Worm (Caenorhabditis elegans): ENCODE results near the gene srv-29.
A peak's percentile ranks its signal among the peaks of the same experiment; 100 is the strongest.
"Not testable (repeated sequence)": the region's sequence is repeated elsewhere in the genome, so short reads cannot be mapped to it uniquely, and the experiment has no call there.

Gene srv-29

DNA sequence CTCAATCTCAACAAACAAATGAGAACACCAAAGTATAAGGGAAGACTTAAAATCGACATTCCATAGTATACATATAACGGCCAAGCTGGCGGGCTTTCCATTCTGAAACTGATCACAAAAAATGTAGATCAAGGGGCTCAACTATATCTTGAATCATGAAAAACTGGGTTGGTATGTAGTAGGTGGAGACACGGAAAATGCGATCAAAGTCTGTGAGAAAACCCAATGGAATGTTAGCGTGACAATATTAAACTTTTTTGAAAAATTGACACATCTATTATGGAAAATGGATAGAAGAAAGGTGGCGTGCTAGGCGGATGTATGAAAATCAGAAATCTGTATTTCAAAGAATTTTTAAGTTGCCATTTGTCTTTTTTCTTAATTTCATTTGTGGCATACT, 3.2 kb downstream of the srv-29 start, which contains the start of gene srv-28:
Gene srv-28 (minus strand): TSS at position 101 of the 400 bp plus-strand sequence.
- TF ChIP-seq ama-1 (optimal IDR thresholded peaks at IDR 0.05): no peak
- no peak for TF ChIP-seq nhr-11 (tag; optimal IDR thresholded peaks at IDR 0.05)
- TF ChIP-seq lin-15B (tag; optimal IDR thresholded peaks at IDR 0.05): no peak
- TF ChIP-seq nhr-28 (tag; optimal IDR thresholded peaks at IDR 0.05): no peak
- no peak for TF ChIP-seq daf-12 (tag; optimal IDR thresholded peaks at IDR 0.05)
- no peak for TF ChIP-seq unc-62 (GFP tag; optimal IDR thresholded peaks at IDR 0.05)
- no peak for TF ChIP-seq mml-1 (tag; optimal IDR thresholded peaks at IDR 0.05)

- no peak for TF ChIP-seq elt-2 (tag; optimal IDR thresholded peaks at IDR 0.05)
- TF ChIP-seq daf-12 (tag; optimal IDR thresholded peaks at IDR 0.05): no peak
- no peak for TF ChIP-seq R02D3.7 (tag; optimal IDR thresholded peaks at IDR 0.05)
- no peak for TF ChIP-seq tbx-2 (tag; optimal IDR thresholded peaks at IDR 0.05)
- no peak for TF ChIP-seq mdl-1 (tag; optimal IDR thresholded peaks at IDR 0.05)
- no peak for TF ChIP-seq hmg-11 (tag; optimal IDR thresholded peaks at IDR 0.05)
- no peak for TF ChIP-seq nhr-25 (tag; optimal IDR thresholded peaks at IDR 0.05)
- TF ChIP-seq ZK546.5 (tag; optimal IDR thresholded peaks at IDR 0.05): no peak
- TF ChIP-seq nhr-43 (tag; optimal IDR thresholded peaks at IDR 0.05; ENCODE audit: poor library complexity, severe bottlenecking): no peak
- TF ChIP-seq nhr-11 (tag; optimal IDR thresholded peaks at IDR 0.05): no peak
- TF ChIP-seq pqm-1 (tag; optimal IDR thresholded peaks at IDR 0.05): no peak
- no peak for TF ChIP-seq nhr-77 (tag; optimal IDR thresholded peaks at IDR 0.05)
- no peak for TF ChIP-seq nhr-67 (tag; optimal IDR thresholded peaks at IDR 0.05)
These were observed 6.7 kb downstream of the srv-29 start, which contains the start of gene nlp-16 for ce11 chrIV:6259732-6260131. nlp-16 (minus strand) TSS chrIV:6259832.

DNA sequence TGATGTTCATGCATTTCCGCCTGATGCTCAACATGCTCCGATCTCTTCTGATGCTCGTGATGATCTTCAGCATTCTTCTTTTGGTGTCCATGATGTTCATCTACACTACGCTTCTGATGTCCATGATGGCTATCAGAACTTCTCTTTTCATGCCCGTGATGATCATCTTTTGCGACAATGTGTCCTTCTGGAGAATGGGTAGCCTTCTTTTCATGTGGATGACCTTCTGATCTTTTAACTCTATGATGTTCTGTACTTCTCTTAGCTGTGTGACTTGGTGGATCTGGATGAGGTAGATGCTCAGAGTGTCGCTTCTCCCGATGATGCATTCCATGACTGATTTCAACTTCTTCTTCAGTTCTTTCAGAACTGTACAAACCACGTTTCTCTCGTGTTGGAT, 7.4 kb downstream of the srv-29 start:
- TF ChIP-seq nhr-25 (tag; optimal IDR thresholded peaks at IDR 0.05) (no peak), lsy-12 (tag; optimal IDR thresholded peaks at IDR 0.05) (no peak), lin-39 (tag; optimal IDR thresholded peaks at IDR 0.05) (no peak)

DNA sequence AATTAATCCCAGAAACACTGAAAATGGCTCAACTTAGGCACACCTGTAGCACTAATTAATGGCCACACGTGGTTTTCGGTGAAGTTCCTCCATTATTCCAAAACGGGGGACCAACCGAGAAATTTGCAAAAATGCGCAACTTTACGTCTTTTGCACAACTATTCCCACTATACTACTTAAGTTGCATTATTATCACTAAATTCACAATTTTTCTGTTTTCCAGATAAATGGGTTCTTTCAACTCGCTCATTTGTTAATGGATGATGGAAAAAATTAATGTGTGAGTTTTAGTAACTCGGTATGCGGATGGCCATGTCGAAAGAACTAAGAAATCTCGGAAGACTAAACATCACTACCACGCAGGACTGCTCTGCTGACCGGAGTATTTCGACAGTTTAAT, 11.8 kb downstream of the srv-29 start, which contains the start of gene T13A10.64:
Gene T13A10.64 (plus strand): TSS at position 301 of the 400 bp plus-strand sequence.
- no peak for TF ChIP-seq ceh-9 (tag; optimal IDR thresholded peaks at IDR 0.05)
- no peak for TF ChIP-seq unc-62 (GFP tag; optimal IDR thresholded peaks at IDR 0.05)
- TF ChIP-seq snpc-4 (tag; optimal IDR thresholded peaks at IDR 0.05): no peak
- TF ChIP-seq skn-1 (tag; optimal IDR thresholded peaks at IDR 0.05): no peak
- TF ChIP-seq fkh-10 (GFP tag; optimal IDR thresholded peaks at IDR 0.05): no peak
- TF ChIP-seq mml-1 (tag; optimal IDR thresholded peaks at IDR 0.05): no peak
- no peak for TF ChIP-seq ceh-82 (tag; optimal IDR thresholded peaks at IDR 0.05)
- no peak for TF ChIP-seq eor-1 (tag; optimal IDR thresholded peaks at IDR 0.05)
- no peak for TF ChIP-seq sea-2 (GFP tag; optimal IDR thresholded peaks at IDR 0.05)
- no peak for TF ChIP-seq nhr-237 (tag; optimal IDR thresholded peaks at IDR 0.05)
- no peak for TF ChIP-seq nhr-67 (tag; optimal IDR thresholded peaks at IDR 0.05)
- TF ChIP-seq ZK546.5 (tag; optimal IDR thresholded peaks at IDR 0.05): no peak
- TF ChIP-seq fkh-2 (tag; optimal IDR thresholded peaks at IDR 0.05): no peak

DNA sequence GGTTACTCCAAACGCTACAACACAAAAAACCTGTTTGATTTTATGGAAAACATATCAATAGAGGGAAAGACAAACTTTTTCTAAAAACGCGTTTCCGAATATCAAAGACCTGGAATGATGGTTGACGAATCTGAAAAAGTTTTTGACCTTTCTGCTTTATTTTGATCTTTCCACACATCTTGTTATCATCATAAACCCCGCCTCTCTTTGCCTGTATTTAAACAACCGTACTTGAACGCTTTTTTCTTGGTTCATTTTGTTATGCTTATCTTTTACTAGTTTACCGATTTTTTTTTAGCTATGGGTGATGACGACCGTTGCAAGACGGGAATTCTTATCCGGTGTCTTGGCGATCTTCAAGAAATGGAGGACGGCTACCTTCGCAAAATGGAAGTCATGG, 13.4 kb downstream of the srv-29 start, which contains the start of gene T13A10.2:
Gene T13A10.2 (plus strand): TSS at position 301 of the 400 bp plus-strand sequence.
- TF ChIP-seq elt-1, lin-39, jun-1 (tag; optimal IDR thresholded peaks at IDR 0.05): not testable (repeated sequence)

ce11 chrIV:6249591-6249990, 16.8 kb downstream of the srv-29 start, which contains the start of gene F58F9.1:
F58F9.1 (plus strand) TSS chrIV:6249841.
- no peak for TF ChIP-seq nhr-12 (tag; optimal IDR thresholded peaks at IDR 0.05)
- TF ChIP-seq nhr-23 (tag; optimal IDR thresholded peaks at IDR 0.05): no peak
- TF ChIP-seq nfya-1 (tag; optimal IDR thresholded peaks at IDR 0.05; ENCODE audit: insufficient read depth): peak; percentile 19
- peak; percentile 36 for TF ChIP-seq lin-39 (tag; optimal IDR thresholded peaks at IDR 0.05)
- no peak for TF ChIP-seq ztf-11 (tag; optimal IDR thresholded peaks at IDR 0.05)
- no peak for TF ChIP-seq skn-1 (tag; optimal IDR thresholded peaks at IDR 0.05)
- no peak for TF ChIP-seq nhr-25 (tag; optimal IDR thresholded peaks at IDR 0.05)
- no peak for TF ChIP-seq mdl-1 (tag; optimal IDR thresholded peaks at IDR 0.05)
- TF ChIP-seq ZK546.5 (tag; optimal IDR thresholded peaks at IDR 0.05): no peak
- no peak for TF ChIP-seq mml-1 (tag; optimal IDR thresholded peaks at IDR 0.05)
- no peak for TF ChIP-seq ceh-28 (tag; optimal IDR thresholded peaks at IDR 0.05)
